Worm (Caenorhabditis elegans): ENCODE data around the gene ZK688.10.

ZK688.10 gene

ce11 chrIII:7892333-7892732, 4.5 kb downstream of the ZK688.10 start:
- no peak for TF ChIP-seq M03D4.4 (tag; optimal IDR thresholded peaks at IDR 0.05)
- no peak for TF ChIP-seq nhr-12 (tag; optimal IDR thresholded peaks at IDR 0.05)
- TF ChIP-seq blmp-1 (tag; optimal IDR thresholded peaks at IDR 0.05), result no peak
- TF ChIP-seq mep-1 (tag; optimal IDR thresholded peaks at IDR 0.05), result no peak
- TF ChIP-seq unc-62 (GFP tag; optimal IDR thresholded peaks at IDR 0.05), result no peak
- no peak for TF ChIP-seq lsy-2 (tag; optimal IDR thresholded peaks at IDR 0.05)
- no peak for TF ChIP-seq bed-3 (GFP tag; optimal IDR thresholded peaks at IDR 0.05)
- no peak for TF ChIP-seq ceh-39 (tag; optimal IDR thresholded peaks at IDR 0.05)
- TF ChIP-seq unc-120 (tag; optimal IDR thresholded peaks at IDR 0.05; ENCODE audit: poor library complexity, severe bottlenecking), result no peak
- no peak for TF ChIP-seq sptf-1 (tag; optimal IDR thresholded peaks at IDR 0.05)
- no peak for TF ChIP-seq nhr-76 (tag; optimal IDR thresholded peaks at IDR 0.05)
- no peak for TF ChIP-seq nhr-28 (tag; optimal IDR thresholded peaks at IDR 0.05)
- no peak for TF ChIP-seq ces-1 (GFP tag; optimal IDR thresholded peaks at IDR 0.05)
- TF ChIP-seq elt-1 (tag; optimal IDR thresholded peaks at IDR 0.05; ENCODE audit: borderline replicate concordance, insufficient read depth), result no peak
- no peak for TF ChIP-seq nhr-2 (tag; optimal IDR thresholded peaks at IDR 0.05)

- TF ChIP-seq sptf-1 (tag; optimal IDR thresholded peaks at IDR 0.05) (no peak), mls-2 (tag; optimal IDR thresholded peaks at IDR 0.05) (peak; percentile 68), cnd-1 (tag; optimal IDR thresholded peaks at IDR 0.05) (peak; percentile 10), unc-120 (tag; optimal IDR thresholded peaks at IDR 0.05; ENCODE audit: poor library complexity, severe bottlenecking) (peak; percentile 68), drap-1 (GFP tag; optimal IDR thresholded peaks at IDR 0.05) (no peak), nhr-2 (tag; optimal IDR thresholded peaks at IDR 0.05) (peak; percentile 77), sem-2 (GFP tag; optimal IDR thresholded peaks at IDR 0.05) (no peak), lsy-2 (tag; optimal IDR thresholded peaks at IDR 0.05) (peak; percentile 56), ceh-39 (tag; optimal IDR thresholded peaks at IDR 0.05) (peak; percentile 8), lin-13 (tag; optimal IDR thresholded peaks at IDR 0.05) (peak; percentile 19), ces-1 (GFP tag; optimal IDR thresholded peaks at IDR 0.05) (peak; percentile 59), blmp-1 (tag; optimal IDR thresholded peaks at IDR 0.05) (no peak), hlh-1 (tag; optimal IDR thresholded peaks at IDR 0.05) (peak; percentile 93), mab-5 (tag; optimal IDR thresholded peaks at IDR 0.05) (no peak), nhr-76 (tag; optimal IDR thresholded peaks at IDR 0.05) (no peak), pha-4 (tag; optimal IDR thresholded peaks at IDR 0.05) (peak; percentile 71), ham-2 (GFP tag; optimal IDR thresholded peaks at IDR 0.05) (peak; percentile 74), flh-1 (GFP tag; optimal IDR thresholded peaks at IDR 0.05) (no peak), nhr-237 (tag; optimal IDR thresholded peaks at IDR 0.05) (peak; percentile 46), mep-1 (tag; optimal IDR thresholded peaks at IDR 0.05) (peak; percentile 40), tbx-8 (GFP tag; optimal IDR thresholded peaks at IDR 0.05) (no peak)
Observed at ce11 chrIII:7891573-7892306, 5.1 kb downstream of the ZK688.10 start, which contains the start of the genes ZK688.5 and fahd-1. Gene ZK688.5 (minus strand): TSS chrIII:7891623. Gene fahd-1 (plus strand): TSS chrIII:7892256.

- no peak for TF ChIP-seq ceh-43 (GFP tag; optimal IDR thresholded peaks at IDR 0.05)
- TF ChIP-seq unc-39 (tag; optimal IDR thresholded peaks at IDR 0.05), result no peak
- TF ChIP-seq mls-2 (tag; optimal IDR thresholded peaks at IDR 0.05), result no peak
- no peak for TF ChIP-seq M03D4.4 (tag; optimal IDR thresholded peaks at IDR 0.05)
- no peak for TF ChIP-seq ceh-83 (GFP tag; optimal IDR thresholded peaks at IDR 0.05)
- TF ChIP-seq elt-1 (tag; optimal IDR thresholded peaks at IDR 0.05; ENCODE audit: borderline replicate concordance, insufficient read depth), result no peak
- TF ChIP-seq ces-1 (GFP tag; optimal IDR thresholded peaks at IDR 0.05), result no peak
- TF ChIP-seq blmp-1 (tag; optimal IDR thresholded peaks at IDR 0.05), result no peak
- no peak for TF ChIP-seq lin-32 (GFP tag; optimal IDR thresholded peaks at IDR 0.05)
- no peak for TF ChIP-seq nhr-2 (tag; optimal IDR thresholded peaks at IDR 0.05)
- TF ChIP-seq nhr-12 (tag; optimal IDR thresholded peaks at IDR 0.05), result no peak
- TF ChIP-seq mep-1 (tag; optimal IDR thresholded peaks at IDR 0.05), result no peak
- TF ChIP-seq hlh-1 (tag; optimal IDR thresholded peaks at IDR 0.05), result no peak
- no peak for TF ChIP-seq ham-2 (GFP tag; optimal IDR thresholded peaks at IDR 0.05)
- TF ChIP-seq mab-5 (tag; optimal IDR thresholded peaks at IDR 0.05), result no peak
Observed at ce11 chrIII:7889036-7889435, 7.8 kb downstream of the ZK688.10 start.

ce11 chrIII:7884863-7885262, 12.0 kb downstream of the ZK688.10 start, which contains the start of gene ZK688.11:
Gene ZK688.11 (minus strand): TSS chrIII:7884963.
- TF ChIP-seq snpc-4 (tag; optimal IDR thresholded peaks at IDR 0.05), result no peak
- TF ChIP-seq cnd-1 (tag; optimal IDR thresholded peaks at IDR 0.05), result no peak
- TF ChIP-seq unc-39 (tag; optimal IDR thresholded peaks at IDR 0.05), result no peak
- TF ChIP-seq pha-4 (tag; optimal IDR thresholded peaks at IDR 0.05), result no peak
- no peak for TF ChIP-seq lin-32 (GFP tag; optimal IDR thresholded peaks at IDR 0.05)
- no peak for TF ChIP-seq zip-8 (tag; optimal IDR thresholded peaks at IDR 0.05)
- TF ChIP-seq elt-1 (tag; optimal IDR thresholded peaks at IDR 0.05; ENCODE audit: borderline replicate concordance, insufficient read depth), result no peak
- no peak for TF ChIP-seq ces-1 (GFP tag; optimal IDR thresholded peaks at IDR 0.05)
- TF ChIP-seq ham-2 (GFP tag; optimal IDR thresholded peaks at IDR 0.05), result no peak
- no peak for TF ChIP-seq unc-120 (tag; optimal IDR thresholded peaks at IDR 0.05; ENCODE audit: poor library complexity, severe bottlenecking)
- no peak for TF ChIP-seq flh-1 (GFP tag; optimal IDR thresholded peaks at IDR 0.05)
- TF ChIP-seq lsy-2 (tag; optimal IDR thresholded peaks at IDR 0.05), result no peak
- TF ChIP-seq ceh-43 (GFP tag; optimal IDR thresholded peaks at IDR 0.05), result no peak
- no peak for TF ChIP-seq unc-62 (GFP tag; optimal IDR thresholded peaks at IDR 0.05)
- no peak for TF ChIP-seq nhr-2 (tag; optimal IDR thresholded peaks at IDR 0.05)
